Fruit fly (Drosophila melanogaster) S2 (cell line): ENCODE results near the gene lmgB.

Experiments used
- CG8478 ChIP-seq: fragments of >200 bp; optimal IDR thresholded peaks from 2 replicates; lab custom pipeline; 2018
- CTCF ChIP-seq, 2 experiments: fragments of >200 bp; optimal IDR thresholded peaks; 2 replicates each; lab custom pipeline; 2018

DNA sequence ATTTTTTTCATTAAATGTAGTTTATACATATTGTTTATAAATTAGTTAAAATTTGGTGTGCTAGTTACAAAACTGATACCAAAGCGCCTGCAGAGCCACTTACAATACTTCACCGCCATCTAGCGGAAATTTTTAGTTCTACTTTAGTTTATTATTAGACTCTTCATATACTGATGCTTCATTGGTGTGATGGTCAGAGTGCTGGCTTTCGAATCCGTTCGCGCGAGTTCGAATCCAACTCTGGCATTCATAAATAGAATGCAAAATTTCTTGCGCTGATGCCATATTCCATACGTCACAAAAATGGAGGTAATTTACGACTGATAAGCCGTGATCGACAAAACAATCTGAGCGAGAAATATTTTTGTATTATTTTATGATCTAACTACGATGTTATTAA, 42.9 kb downstream of the lmgB start:
- TF ChIP-seq CG8478 (lab: Kevin White, UChicago) = no peak
- peak; percentile 71 to 86 for TF ChIP-seq CTCF (optimal IDR thresholded peaks at IDR 0.05; lab: Kevin White, UChicago)
